Worm (Caenorhabditis elegans) whole organism, L4 larva: ENCODE data around the gene sre-43.
A peak's percentile ranks its signal among the peaks of the same experiment; 100 is the strongest.

Experiments
- F10B5.3 ChIP-seq: sonication (generic microtip); optimal IDR thresholded peaks from 2 replicates; lab custom pipeline; 2016; ENCODE audit warnings: mild to moderate bottlenecking, missing genetic modification characterization, missing compliant biosample characterization
- T20F7.1 ChIP-seq: fragments of 200-800 bp; sonication (Bioruptor generic); optimal IDR thresholded peaks from 2 replicates; lab custom pipeline; 2018; ENCODE audit warnings: mild to moderate bottlenecking, missing genetic modification characterization, missing compliant biosample characterization
- Y105C5A.15 ChIP-seq: fragments of 200-800 bp; sonication (Bioruptor generic); IDR thresholded peaks from 2 replicates; pipeline ENCODE4 v1.3.6; 2022; ENCODE audit warnings: missing genetic modification characterization, missing compliant biosample characterization
- Y5F2A.4 ChIP-seq: fragments of 200-800 bp; sonication (Bioruptor generic); optimal IDR thresholded peaks from 2 replicates; lab custom pipeline; 2018; ENCODE audit warnings: mild to moderate bottlenecking, missing genetic modification characterization, missing compliant biosample characterization
- ZK337.2 ChIP-seq: fragments of 200-800 bp; sonication (Bioruptor generic); IDR thresholded peaks from 2 replicates; pipeline ENCODE4 v1.3.6; 2022; ENCODE audit warnings: missing genetic modification reagents, missing genetic modification characterization, missing compliant biosample characterization
- ZK546.5 ChIP-seq, 2 experiments: sonication (generic microtip); optimal IDR thresholded peaks; 2 replicates each; lab custom pipeline; 2017; ENCODE audit warnings: missing biosample characterization in 2 of 2, missing genetic modification characterization in 2 of 2
- aly-2 ChIP-seq: sonication (generic microtip); optimal IDR thresholded peaks from 2 replicates; lab custom pipeline; 2018; ENCODE audit warnings: missing biosample characterization, missing genetic modification characterization
- attf-4 ChIP-seq: sonication (generic microtip); optimal IDR thresholded peaks from 3 replicates; lab custom pipeline; 2017; ENCODE audit warnings: missing biosample characterization, missing genetic modification characterization
- ceh-28 ChIP-seq: fragments of 150-350 bp; optimal IDR thresholded peaks from 2 replicates; lab custom pipeline; 2014; ENCODE audit warnings: missing biosample characterization, missing genetic modification reagents, missing genetic modification characterization
- ceh-32 ChIP-seq: sonication (generic microtip); optimal IDR thresholded peaks from 2 replicates; lab custom pipeline; 2016; ENCODE audit warnings: mild to moderate bottlenecking, missing genetic modification characterization, missing compliant biosample characterization; ENCODE audit not compliant: poor library complexity
- ceh-62 ChIP-seq: sonication (generic microtip); optimal IDR thresholded peaks from 2 replicates; lab custom pipeline; 2017; ENCODE audit warnings: missing biosample characterization, missing genetic modification characterization
- ceh-82 ChIP-seq: sonication (generic microtip); optimal IDR thresholded peaks from 2 replicates; lab custom pipeline; 2017; ENCODE audit warnings: missing biosample characterization, missing genetic modification characterization
- daf-16 ChIP-seq, 3 experiments: sonication (generic microtip); optimal IDR thresholded peaks; 2 replicates each; lab custom pipeline; 2016 to 2017; ENCODE audit warnings: missing genetic modification characterization in 3 of 3, missing genetic modification reagents in 3 of 3, mild to moderate bottlenecking in 2 of 3, missing compliant biosample characterization in 2 of 3, missing biosample characterization in 1 of 3, moderate library complexity in 1 of 3
- dmd-8 ChIP-seq: fragments of 200-800 bp; sonication (Bioruptor generic); IDR thresholded peaks from 2 replicates; pipeline ENCODE4 v1.3.6; 2022; ENCODE audit warnings: missing genetic modification characterization, missing compliant biosample characterization
- dmd-9 ChIP-seq: fragments of 200-800 bp; sonication (Bioruptor generic); IDR thresholded peaks from 2 replicates; pipeline ENCODE4 v1.3.6; 2022; ENCODE audit warnings: missing genetic modification reagents, missing genetic modification characterization, missing compliant biosample characterization
- dve-1 ChIP-seq: sonication (generic microtip); optimal IDR thresholded peaks from 2 replicates; lab custom pipeline; 2017; ENCODE audit warnings: antibody characterized with exemption, mild to moderate bottlenecking, missing genetic modification characterization, missing compliant biosample characterization; ENCODE audit not compliant: insufficient read depth
- egl-27 ChIP-seq: sonication (generic microtip); optimal IDR thresholded peaks from 3 replicates; lab custom pipeline; 2017; ENCODE audit warnings: missing biosample characterization, missing genetic modification reagents, missing genetic modification characterization
- egl-43 ChIP-seq: fragments of 200-800 bp; sonication (Bioruptor generic); IDR thresholded peaks from 2 replicates; pipeline ENCODE4 v1.3.6; 2022; ENCODE audit warnings: missing genetic modification reagents, missing genetic modification characterization, missing compliant biosample characterization
- fos-1 ChIP-seq: fragments of 150-350 bp; optimal IDR thresholded peaks from 2 replicates; lab custom pipeline; 2014; ENCODE audit warnings: missing biosample characterization, missing genetic modification characterization
- hif-1 ChIP-seq, 2 experiments: sonication (generic microtip); optimal IDR thresholded peaks; 2 replicates each; lab custom pipeline; 2016 to 2017; ENCODE audit warnings: missing compliant biosample characterization in 2 of 2, missing genetic modification characterization in 2 of 2, missing genetic modification reagents in 2 of 2, missing genotype in 2 of 2, mild to moderate bottlenecking in 1 of 2
- hlh-30 ChIP-seq: sonication (generic microtip); optimal IDR thresholded peaks from 2 replicates; lab custom pipeline; 2017; ENCODE audit warnings: antibody characterized with exemption, mild to moderate bottlenecking, missing genetic modification characterization, missing compliant biosample characterization; ENCODE audit not compliant: insufficient read depth
- lim-7 ChIP-seq: fragments of 200-800 bp; sonication (Bioruptor generic); IDR thresholded peaks from 2 replicates; pipeline ENCODE4 v1.3.6; 2022; ENCODE audit warnings: missing genetic modification characterization, missing compliant biosample characterization
- lin-29 ChIP-seq: fragments of 200-800 bp; sonication (Bioruptor generic); IDR thresholded peaks from 2 replicates; pipeline ENCODE4 v1.3.6; 2022; ENCODE audit warnings: missing genetic modification reagents, missing genetic modification characterization, missing compliant biosample characterization
- lin-38 ChIP-seq: fragments of 200-800 bp; sonication (Bioruptor generic); IDR thresholded peaks from 2 replicates; pipeline ENCODE4 v1.3.6; 2022; ENCODE audit warnings: missing genetic modification reagents, missing genetic modification characterization, missing compliant biosample characterization
- lir-3 ChIP-seq: sonication (generic microtip); optimal IDR thresholded peaks from 2 replicates; lab custom pipeline; 2016; ENCODE audit warnings: mild to moderate bottlenecking, missing genetic modification characterization, missing compliant biosample characterization
- lsy-2 ChIP-seq, 2 experiments: fragments of 150-350 bp in 1 of 2; sonication (generic microtip) in 1 of 2; optimal IDR thresholded peaks; 2 replicates each; lab custom pipeline; 2014 to 2017; ENCODE audit warnings: missing biosample characterization in 2 of 2, missing genetic modification characterization in 2 of 2
- mdl-1 ChIP-seq, 2 experiments: fragments of 150-350 bp in 1 of 2; sonication (generic microtip) in 1 of 2; optimal IDR thresholded peaks; 2 replicates each; lab custom pipeline; 2014 to 2017; ENCODE audit warnings: missing biosample characterization in 2 of 2, missing genetic modification characterization in 2 of 2
- mdt-29 ChIP-seq: fragments of 200-800 bp; sonication (Bioruptor generic); IDR thresholded peaks from 2 replicates; pipeline ENCODE4 v1.3.6; 2022; ENCODE audit warnings: missing genetic modification reagents, missing genetic modification characterization, missing compliant biosample characterization
- mes-2 ChIP-seq: sonication (generic microtip); optimal IDR thresholded peaks from 2 replicates; lab custom pipeline; 2016; ENCODE audit warnings: missing genotype, mild to moderate bottlenecking, missing genetic modification characterization, missing compliant biosample characterization; ENCODE audit not compliant: poor library complexity, severe bottlenecking
- mxl-2 ChIP-seq: fragments of 200-800 bp; sonication (Bioruptor generic); conservative IDR thresholded peaks from 2 replicates; pipeline ENCODE4 v1.3.6; 2022; ENCODE audit warnings: missing genetic modification reagents, missing genetic modification characterization, missing compliant biosample characterization
- mxl-3 ChIP-seq: fragments of 200-800 bp; sonication (Bioruptor generic); optimal IDR thresholded peaks from 2 replicates; lab custom pipeline; 2018; ENCODE audit warnings: mild to moderate bottlenecking, missing genetic modification characterization, missing compliant biosample characterization
- nhr-10 ChIP-seq: fragments of 150-350 bp; optimal IDR thresholded peaks from 2 replicates; lab custom pipeline; 2014; ENCODE audit warnings: missing biosample characterization, missing genetic modification characterization
- nhr-102 ChIP-seq: sonication (generic microtip); optimal IDR thresholded peaks from 2 replicates; lab custom pipeline; 2016; ENCODE audit warnings: mild to moderate bottlenecking, missing genetic modification characterization, moderate library complexity, missing compliant biosample characterization
- nhr-11 ChIP-seq: fragments of 150-350 bp; optimal IDR thresholded peaks from 2 replicates; lab custom pipeline; 2014; ENCODE audit warnings: missing biosample characterization, missing genetic modification characterization
- nhr-111 ChIP-seq: fragments of 200-800 bp; sonication (Bioruptor generic); optimal IDR thresholded peaks from 2 replicates; lab custom pipeline; 2018; ENCODE audit warnings: mild to moderate bottlenecking, missing genetic modification characterization, missing compliant biosample characterization
- nhr-48 ChIP-seq: sonication (generic microtip); optimal IDR thresholded peaks from 2 replicates; lab custom pipeline; 2016; ENCODE audit warnings: mild to moderate bottlenecking, missing genetic modification characterization, missing compliant biosample characterization
- nhr-6 ChIP-seq: fragments of 150-350 bp; optimal IDR thresholded peaks from 2 replicates; lab custom pipeline; 2014; ENCODE audit warnings: missing biosample characterization, missing genetic modification characterization
- nhr-77 ChIP-seq: fragments of 150-350 bp; optimal IDR thresholded peaks from 2 replicates; lab custom pipeline; 2014; ENCODE audit warnings: missing biosample characterization, missing genetic modification characterization
- pha-4 ChIP-seq, 2 experiments: fragments of 150-350 bp in 1 of 2; fragments of 200-800 bp in 1 of 2; sonication (Bioruptor generic) in 1 of 2; IDR thresholded peaks in 1 of 2; optimal IDR thresholded peaks in 1 of 2; 2 replicates each; pipeline versions ENCODE4 v1.3.6 to Lab custom; 2014 to 2022; ENCODE audit warnings: missing genetic modification characterization in 2 of 2, missing genetic modification reagents in 2 of 2, missing biosample characterization in 1 of 2, missing compliant biosample characterization in 1 of 2
- pqm-1 ChIP-seq: sonication (generic microtip); optimal IDR thresholded peaks from 2 replicates; lab custom pipeline; 2017; ENCODE audit warnings: missing biosample characterization, missing genetic modification characterization
- set-16 ChIP-seq: fragments of 200-800 bp; sonication (Bioruptor generic); IDR thresholded peaks from 2 replicates; pipeline ENCODE4 v1.3.6; 2022; ENCODE audit warnings: missing genetic modification reagents, missing genetic modification characterization, missing compliant biosample characterization
- skn-1 ChIP-seq: fragments of 150-350 bp; optimal IDR thresholded peaks from 2 replicates; lab custom pipeline; 2014; ENCODE audit warnings: missing biosample characterization, missing genetic modification characterization
- snpc-1.2 ChIP-seq: fragments of 200-800 bp; sonication (Bioruptor generic); IDR thresholded peaks from 2 replicates; pipeline ENCODE4 v1.3.6; 2022; ENCODE audit warnings: missing genetic modification reagents, missing genetic modification characterization, missing compliant biosample characterization
- snpc-4 ChIP-seq: fragments of 150-350 bp; optimal IDR thresholded peaks from 2 replicates; lab custom pipeline; 2014; ENCODE audit warnings: missing biosample characterization, missing genetic modification characterization
- tag-97 ChIP-seq: fragments of 200-800 bp; sonication (Bioruptor generic); IDR thresholded peaks from 2 replicates; pipeline ENCODE4 v1.3.6; 2022; ENCODE audit warnings: missing genetic modification characterization, missing compliant biosample characterization
- tra-1 ChIP-seq: fragments of 200-800 bp; sonication (Bioruptor generic); IDR thresholded peaks from 2 replicates; pipeline ENCODE4 v1.3.6; 2022; ENCODE audit warnings: missing genetic modification reagents, missing genetic modification characterization, missing compliant biosample characterization
- unc-130 ChIP-seq: sonication (generic microtip); optimal IDR thresholded peaks from 2 replicates; lab custom pipeline; 2016; ENCODE audit warnings: missing genetic modification reagents, missing genetic modification characterization, missing compliant biosample characterization
- zfp-2 ChIP-seq: sonication (generic microtip); optimal IDR thresholded peaks from 2 replicates; lab custom pipeline; 2016; ENCODE audit warnings: mild to moderate bottlenecking, missing genetic modification characterization, missing compliant biosample characterization
- zip-11 ChIP-seq: fragments of 200-800 bp; sonication (Bioruptor generic); IDR thresholded peaks from 2 replicates; pipeline ENCODE4 v1.3.6; 2022; ENCODE audit warnings: missing genetic modification characterization, missing compliant biosample characterization
- zip-2 ChIP-seq: fragments of 150-350 bp; optimal IDR thresholded peaks from 2 replicates; lab custom pipeline; 2014; ENCODE audit warnings: missing biosample characterization, missing genetic modification characterization
- ztf-7 ChIP-seq: fragments of 150-350 bp; optimal IDR thresholded peaks from 2 replicates; lab custom pipeline; 2014; ENCODE audit warnings: missing biosample characterization, missing genetic modification characterization

sre-43 gene

DNA sequence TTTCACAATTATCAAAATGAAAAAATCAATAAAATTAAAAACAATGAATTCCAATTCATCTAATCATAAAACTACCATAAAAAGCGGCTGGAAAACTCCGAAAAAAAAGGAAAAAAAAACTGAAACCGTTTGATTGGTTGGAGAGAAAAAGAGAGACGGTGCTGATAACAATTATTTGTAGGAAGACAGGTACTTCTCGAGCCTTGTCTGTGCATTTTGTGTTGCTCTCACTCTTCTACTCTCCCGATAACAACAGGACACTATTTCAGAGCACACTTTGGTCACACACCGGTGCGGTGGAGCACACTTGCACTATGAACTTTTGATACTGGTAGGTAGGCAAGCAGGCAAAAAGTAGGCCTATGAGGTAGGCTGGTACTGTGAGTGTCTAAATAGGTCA, 12.3 kb downstream of the sre-43 start:
- TF ChIP-seq mdl-1 (tag; optimal IDR thresholded peaks at IDR 0.05; lab: Kevin White, UChicago) = no peak
- no peak for TF ChIP-seq skn-1 (tag; lab: Kevin White, UChicago)
- TF ChIP-seq nhr-102 (tag; lab: Kevin White, UChicago) = peak; percentile 90
- no peak for TF ChIP-seq attf-4 (tag; lab: Kevin White, UChicago)
- no peak for TF ChIP-seq aly-2 (tag; lab: Kevin White, UChicago)
- TF ChIP-seq nhr-10 = no peak
- TF ChIP-seq T20F7.1 (GFP tag; lab: Kevin White, UChicago) = no peak
- no peak for TF ChIP-seq ceh-62 (tag; lab: Kevin White, UChicago)
- peak; percentile 50 for TF ChIP-seq hlh-30
- no peak for TF ChIP-seq lim-7
- no peak for TF ChIP-seq dmd-8 (GFP tag; lab: Robert Waterston, UW)
- TF ChIP-seq zip-11 = no peak
- no peak for TF ChIP-seq nhr-11 (tag; lab: Kevin White, UChicago)
- no peak for TF ChIP-seq lin-29 (GFP tag; lab: Robert Waterston, UW)
- no peak for TF ChIP-seq ceh-28 (tag; lab: Kevin White, UChicago)
- no peak for TF ChIP-seq F10B5.3 (tag; lab: Kevin White, UChicago)
- TF ChIP-seq nhr-111 = no peak
- TF ChIP-seq ceh-82 (tag; lab: Kevin White, UChicago) = no peak
- no peak for TF ChIP-seq lir-3 (tag; lab: Kevin White, UChicago)
- TF ChIP-seq daf-16 (GFP tag; optimal IDR thresholded peaks at IDR 0.05; lab: Kevin White, UChicago) = peak in 1 of 2 experiments; percentile 21
- peak; percentile 89 for TF ChIP-seq daf-16 (tag; optimal IDR thresholded peaks at IDR 0.05; lab: Kevin White, UChicago)
- no peak for TF ChIP-seq mdt-29 (GFP tag; lab: Robert Waterston, UW)
- TF ChIP-seq mxl-3 (GFP tag; lab: Kevin White, UChicago) = peak; percentile 31
- no peak for TF ChIP-seq zfp-2 (tag; lab: Kevin White, UChicago)
- no peak for TF ChIP-seq Y5F2A.4 (GFP tag; lab: Kevin White, UChicago)
- TF ChIP-seq unc-130 (GFP tag; lab: Kevin White, UChicago) = no peak
- TF ChIP-seq tra-1 (GFP tag; lab: Robert Waterston, UW) = peak; percentile 61; the same call in 1 of the 2 replicates
- TF ChIP-seq set-16 (GFP tag; lab: Robert Waterston, UW) = no peak
- peak; percentile 69 for TF ChIP-seq lin-38 (GFP tag; lab: Robert Waterston, UW)
- peak in 1 of 2 experiments; percentile 54 for TF ChIP-seq hif-1 (tag; optimal IDR thresholded peaks at IDR 0.05; lab: Kevin White, UChicago)
- no peak for TF ChIP-seq egl-43 (GFP tag; lab: Robert Waterston, UW)
- peak; percentile 93 for TF ChIP-seq pqm-1
- no peak for TF ChIP-seq zip-2 (tag; lab: Kevin White, UChicago)
- TF ChIP-seq dve-1 = peak; percentile 76
- peak; percentile 18 for TF ChIP-seq nhr-48 (tag; lab: Kevin White, UChicago)
- TF ChIP-seq ceh-32 (tag; lab: Kevin White, UChicago) = no peak
- TF ChIP-seq lsy-2 (tag; optimal IDR thresholded peaks at IDR 0.05; lab: Kevin White, UChicago) = peak in 1 of 2 experiments; percentile 48
- TF ChIP-seq snpc-1.2 (GFP tag; lab: Robert Waterston, UW) = no peak
- TF ChIP-seq nhr-6 = no peak
- TF ChIP-seq tag-97 = no peak
- TF ChIP-seq ztf-7 (tag; lab: Kevin White, UChicago) = no peak
- no peak for TF ChIP-seq ZK337.2 (GFP tag; lab: Robert Waterston, UW)
- TF ChIP-seq mes-2 (tag; lab: Kevin White, UChicago) = peak; percentile 37
- TF ChIP-seq dmd-9 = no peak
- TF ChIP-seq egl-27 (tag; lab: Kevin White, UChicago) = no peak
- TF ChIP-seq fos-1 (tag; lab: Kevin White, UChicago) = no peak
- TF ChIP-seq snpc-4 (tag; lab: Kevin White, UChicago) = no peak
- TF ChIP-seq pha-4 (GFP tag; IDR thresholded peaks at IDR 0.05; lab: Robert Waterston, UW) = no peak
- no peak for TF ChIP-seq pha-4 (tag; optimal IDR thresholded peaks at IDR 0.05; lab: Kevin White, UChicago)
- no peak for TF ChIP-seq mxl-2
- TF ChIP-seq nhr-77 (tag; lab: Kevin White, UChicago) = peak; percentile 99
- no peak for TF ChIP-seq ZK546.5 (tag; optimal IDR thresholded peaks at IDR 0.05; lab: Kevin White, UChicago)
- no peak for TF ChIP-seq Y105C5A.15 (GFP tag; lab: Robert Waterston, UW)
